Worm (Caenorhabditis elegans) whole organism, midembryonic: ENCODE data around the gene clec-7.

ENCODE experiments used
- T22C8.4 ChIP-seq: fragments of 200-800 bp; sonication (Bioruptor generic); IDR thresholded peaks from 2 replicates; pipeline ENCODE4 v1.3.6; 2022; ENCODE audit warnings: missing genetic modification characterization, missing compliant biosample characterization
- cog-1 ChIP-seq: sonication (generic microtip); optimal IDR thresholded peaks from 2 replicates; lab custom pipeline; 2016; ENCODE audit warnings: missing genetic modification characterization, missing compliant biosample characterization
- flt-1 ChIP-seq: fragments of 200-800 bp; sonication (Bioruptor generic); IDR thresholded peaks from 2 replicates; pipeline ENCODE4 v1.3.6; 2022; ENCODE audit warnings: missing genetic modification characterization, missing compliant biosample characterization
- klf-2 ChIP-seq: fragments of 200-800 bp; sonication (Bioruptor generic); conservative IDR thresholded peaks from 2 replicates; pipeline ENCODE4 v1.3.6; 2022; ENCODE audit warnings: missing genetic modification reagents, missing genetic modification characterization, missing compliant biosample characterization
- ref-1 ChIP-seq: fragments of 200-800 bp; sonication (Bioruptor generic); conservative IDR thresholded peaks from 2 replicates; pipeline ENCODE4 v1.3.6; 2022; ENCODE audit warnings: missing genetic modification reagents, missing genetic modification characterization, missing compliant biosample characterization
- ztf-23 ChIP-seq: fragments of 200-800 bp; sonication (Bioruptor generic); IDR thresholded peaks from 2 replicates; pipeline ENCODE4 v1.3.6; 2022; ENCODE audit warnings: missing genetic modification reagents, missing genetic modification characterization, missing compliant biosample characterization
- ztf-29 ChIP-seq: fragments of 200-800 bp; sonication (Bioruptor generic); IDR thresholded peaks from 2 replicates; pipeline ENCODE4 v1.3.6; 2022; ENCODE audit warnings: missing genetic modification reagents, missing genetic modification characterization, missing compliant biosample characterization

- TF ChIP-seq cog-1 (tag; lab: Kevin White, UChicago), result no peak
- no peak for TF ChIP-seq ztf-29 (GFP tag; lab: Robert Waterston, UW)
- no peak for TF ChIP-seq ztf-23 (GFP tag; lab: Robert Waterston, UW)
- TF ChIP-seq T22C8.4 (GFP tag; lab: Robert Waterston, UW), result no peak
- TF ChIP-seq klf-2 (GFP tag; lab: Robert Waterston, UW), result no peak
- TF ChIP-seq flt-1 (GFP tag; lab: Robert Waterston, UW), result no peak
- no peak for TF ChIP-seq ref-1 (GFP tag; lab: Robert Waterston, UW)
Observed at ce11 chrV:7330868-7331267, 2.7 kb downstream of the clec-7 start, which contains the start of gene F10G2.2.
